Fruit fly (Drosophila melanogaster): ENCODE data around the gene CG46460.

DNA sequence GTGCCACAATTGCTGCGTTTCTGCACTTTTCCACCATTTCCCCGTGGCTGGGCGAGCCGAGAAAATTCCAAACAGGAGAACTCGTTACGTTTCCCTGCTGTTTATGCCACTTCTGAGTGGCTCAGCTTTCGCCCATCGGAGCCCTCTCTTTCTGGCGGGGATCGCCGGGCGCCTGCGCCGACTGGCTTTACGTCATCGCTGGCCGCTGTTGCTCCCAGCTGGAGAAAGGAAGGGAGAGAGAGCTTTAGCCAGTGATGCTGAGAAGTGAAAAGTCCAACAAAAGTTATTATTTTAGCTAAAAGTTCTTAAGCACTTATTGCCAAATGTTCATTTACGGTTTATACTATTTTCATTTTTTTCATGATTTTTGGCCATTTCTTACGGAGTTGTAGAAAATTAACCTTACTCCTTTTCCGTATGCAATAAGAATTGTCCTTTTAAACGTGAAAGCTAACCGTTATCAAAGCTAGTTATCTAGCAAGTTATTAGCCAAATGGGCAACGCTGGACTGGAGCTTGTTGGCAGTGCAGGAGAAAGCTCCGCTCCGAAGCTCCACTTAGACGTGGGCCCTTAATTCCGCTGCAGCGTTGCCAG is 39.1 kb downstream of the CG46460 start, which contains the start of the genes Teh2 and tipE:
- TF ChIP-seq CTCF (optimal IDR thresholded peaks at IDR 0.05) (no peak), CG8478 (optimal IDR thresholded peaks at IDR 0.05) (no peak)
